Fruit fly (Drosophila melanogaster): ENCODE data around the gene CG44008.

- TF ChIP-seq Dll (optimal IDR thresholded peaks at IDR 0.05) (no peak), psq (optimal IDR thresholded peaks at IDR 0.05) (no peak), pan (optimal IDR thresholded peaks at IDR 0.05) (peak; percentile 76), usp (GFP tag; optimal IDR thresholded peaks at IDR 0.05) (no peak)
Observed at dm6 chr2L:11870867-11871452, 28.7 kb upstream of the CG44008 start.

All from whole organism.